Worm (Caenorhabditis elegans): ENCODE measurements around the gene pigx-1.

The pigx-1 gene

ce11 chrX:1089676-1090075 is 7.1 kb downstream of the pigx-1 start:
- no peak for TF ChIP-seq pros-1 (tag; optimal IDR thresholded peaks at IDR 0.05)
- no peak for TF ChIP-seq ceh-34 (tag; optimal IDR thresholded peaks at IDR 0.05)
- no peak for TF ChIP-seq ceh-45 (GFP tag; IDR thresholded peaks at IDR 0.05)
- TF ChIP-seq ceh-19 (GFP tag; optimal IDR thresholded peaks at IDR 0.05) = no peak
- TF ChIP-seq sox-2 (GFP tag; IDR thresholded peaks at IDR 0.05) = no peak
- TF ChIP-seq unc-3 (GFP tag; conservative IDR thresholded peaks at IDR 0.05) = no peak
- no peak for TF ChIP-seq unc-3 (tag; optimal IDR thresholded peaks at IDR 0.05)
- TF ChIP-seq pha-4 (tag; optimal IDR thresholded peaks at IDR 0.05) = no peak
- no peak for TF ChIP-seq sdc-2 (tag; optimal IDR thresholded peaks at IDR 0.05)
- TF ChIP-seq gmeb-2 (tag; optimal IDR thresholded peaks at IDR 0.05) = no peak

ce11 chrX:1089133-1089532 is 7.7 kb downstream of the pigx-1 start:
- TF ChIP-seq C38D4.7 (GFP tag; optimal IDR thresholded peaks at IDR 0.05) (no peak), unc-42 (tag; optimal IDR thresholded peaks at IDR 0.05) (no peak)

- TF ChIP-seq odd-2 (tag; optimal IDR thresholded peaks at IDR 0.05) (no peak), nhr-11 (tag; optimal IDR thresholded peaks at IDR 0.05) (no peak), ztf-16 (tag; optimal IDR thresholded peaks at IDR 0.05) (no peak), sox-4 (tag; optimal IDR thresholded peaks at IDR 0.05) (no peak), F13H6.1 (tag; optimal IDR thresholded peaks at IDR 0.05) (no peak), pros-1 (tag; optimal IDR thresholded peaks at IDR 0.05) (no peak), gmeb-2 (tag; optimal IDR thresholded peaks at IDR 0.05) (no peak), eyg-1 (tag; optimal IDR thresholded peaks at IDR 0.05) (no peak), tbx-2 (tag; optimal IDR thresholded peaks at IDR 0.05) (no peak), pqm-1 (tag; optimal IDR thresholded peaks at IDR 0.05) (no peak), nfya-1 (tag; optimal IDR thresholded peaks at IDR 0.05) (no peak), ceh-34 (tag; optimal IDR thresholded peaks at IDR 0.05) (no peak)
Measured at ce11 chrX:1088048-1088447, 8.8 kb downstream of the pigx-1 start, which contains the start of gene rei-2. TSS of gene rei-2 (minus strand) at chrX:1088148.

- TF ChIP-seq hlh-8 (tag; optimal IDR thresholded peaks at IDR 0.05) (peak; percentile 35), gmeb-2 (tag; optimal IDR thresholded peaks at IDR 0.05) (no peak)
Measured at ce11 chrX:1086406-1086897, 10.4 kb downstream of the pigx-1 start.

- TF ChIP-seq ets-4 (tag; optimal IDR thresholded peaks at IDR 0.05) (no peak), C08G9.2 (tag; optimal IDR thresholded peaks at IDR 0.05) (no peak), sdc-2 (tag; optimal IDR thresholded peaks at IDR 0.05) (no peak), ref-2 (tag; optimal IDR thresholded peaks at IDR 0.05) (no peak), ceh-45 (GFP tag; IDR thresholded peaks at IDR 0.05) (no peak), nfya-1 (tag; optimal IDR thresholded peaks at IDR 0.05) (no peak), ceh-14 (tag; optimal IDR thresholded peaks at IDR 0.05) (no peak), C38D4.7 (GFP tag; optimal IDR thresholded peaks at IDR 0.05) (no peak), syd-9 (tag; optimal IDR thresholded peaks at IDR 0.05) (no peak), nhr-11 (tag; optimal IDR thresholded peaks at IDR 0.05) (no peak), ztf-16 (tag; optimal IDR thresholded peaks at IDR 0.05) (no peak), npax-4 (tag; optimal IDR thresholded peaks at IDR 0.05) (no peak), ttx-3 (tag; optimal IDR thresholded peaks at IDR 0.05) (no peak), che-1 (tag; optimal IDR thresholded peaks at IDR 0.05) (no peak), unc-86 (tag; optimal IDR thresholded peaks at IDR 0.05) (no peak), rnt-1 (tag; optimal IDR thresholded peaks at IDR 0.05) (no peak), lin-11 (tag; optimal IDR thresholded peaks at IDR 0.05) (no peak), Y22D7AL.16 (tag; optimal IDR thresholded peaks at IDR 0.05) (no peak), ceh-6 (GFP tag; optimal IDR thresholded peaks at IDR 0.05) (no peak), ceh-22 (tag; optimal IDR thresholded peaks at IDR 0.05) (no peak)
Measured at ce11 chrX:1085000-1085399, 11.8 kb downstream of the pigx-1 start.
